Fruit fly (Drosophila melanogaster) whole organism, embryonic: ENCODE data around the gene Mfe2.

Experiments used
- Aef1 ChIP-seq: fragments of 200-800 bp; sonication (Bioruptor generic); IDR thresholded peaks from 3 replicates; pipeline ENCODE4 v1.3.6; 2022; ENCODE audit warnings: missing biosample characterization, missing genetic modification characterization
- Atf3 ChIP-seq: fragments of 200-800 bp; sonication (Bioruptor generic); optimal IDR thresholded peaks from 3 replicates; lab custom pipeline; 2016; ENCODE audit warnings: missing biosample characterization, missing genetic modification characterization
- CG11093 ChIP-seq: fragments of 200-800 bp; sonication (Bioruptor generic); IDR thresholded peaks from 3 replicates; pipeline ENCODE4 v1.3.6; 2022; ENCODE audit warnings: missing biosample characterization, missing genetic modification characterization
- CG11398 ChIP-seq: fragments of 200-800 bp; sonication (Bioruptor generic); optimal IDR thresholded peaks from 2 replicates; lab custom pipeline; 2016; ENCODE audit warnings: missing biosample characterization, missing genetic modification characterization
- CG11695 ChIP-seq: fragments of 200-800 bp; sonication (Bioruptor generic); IDR thresholded peaks from 3 replicates; pipeline ENCODE4 v1.3.6; 2022; ENCODE audit warnings: missing biosample characterization, missing genetic modification characterization
- CG12219 ChIP-seq: fragments of 200-800 bp; sonication (Bioruptor generic); optimal IDR thresholded peaks from 3 replicates; lab custom pipeline; 2018; ENCODE audit warnings: missing biosample characterization, mild to moderate bottlenecking, missing genetic modification characterization
- CG12659 ChIP-seq: fragments of 200-800 bp; sonication (Bioruptor generic); optimal IDR thresholded peaks from 3 replicates; lab custom pipeline; 2017; ENCODE audit warnings: mild to moderate bottlenecking, missing biosample characterization, missing genetic modification reagents, missing genetic modification characterization
- CG13775 ChIP-seq: fragments of 200-800 bp; sonication (Bioruptor generic); optimal IDR thresholded peaks from 3 replicates; lab custom pipeline; 2017; ENCODE audit warnings: missing biosample characterization, mild to moderate bottlenecking, missing genetic modification characterization
- CG15514 ChIP-seq: fragments of 200-800 bp; sonication (Bioruptor generic); optimal IDR thresholded peaks from 3 replicates; lab custom pipeline; 2017; ENCODE audit warnings: missing biosample characterization, missing genetic modification characterization, mild to moderate bottlenecking, moderate library complexity, missing genetic modification reagents
- CG15601 ChIP-seq: fragments of 200-800 bp; sonication (Bioruptor generic); optimal IDR thresholded peaks from 3 replicates; lab custom pipeline; 2019; ENCODE audit warnings: missing biosample characterization, mild to moderate bottlenecking, missing genetic modification characterization, moderate library complexity
- CG17802 ChIP-seq: fragments of 200-800 bp; sonication (Bioruptor generic); optimal IDR thresholded peaks from 2 replicates; lab custom pipeline; 2018; ENCODE audit warnings: missing biosample characterization, mild to moderate bottlenecking, missing genetic modification characterization, moderate library complexity
- CG18619 ChIP-seq: fragments of 200-800 bp; sonication (Bioruptor generic); optimal IDR thresholded peaks from 3 replicates; lab custom pipeline; 2017; ENCODE audit warnings: missing biosample characterization, mild to moderate bottlenecking, missing genetic modification characterization
- CG2712 ChIP-seq: fragments of 200-800 bp; optimal IDR thresholded peaks from 3 replicates; lab custom pipeline; 2019; ENCODE audit warnings: missing biosample characterization, mild to moderate bottlenecking, missing genetic modification characterization, moderate library complexity
- CG2889 ChIP-seq: fragments of 200-800 bp; sonication (Bioruptor generic); IDR thresholded peaks from 3 replicates; pipeline ENCODE4 v1.3.6; 2022; ENCODE audit warnings: missing biosample characterization, missing genetic modification characterization
- CG30020 ChIP-seq: fragments of 200-800 bp; optimal IDR thresholded peaks from 2 replicates; lab custom pipeline; 2019; ENCODE audit warnings: missing biosample characterization, mild to moderate bottlenecking, missing genetic modification characterization, moderate library complexity
- CG32772 ChIP-seq: fragments of 200-800 bp; sonication (Bioruptor generic); IDR thresholded peaks from 2 replicates; pipeline ENCODE4 v1.3.6; 2022; ENCODE audit warnings: missing biosample characterization, missing genetic modification characterization
- CG33213 ChIP-seq: fragments of 200-800 bp; sonication (Bioruptor generic); optimal IDR thresholded peaks from 3 replicates; lab custom pipeline; 2016; ENCODE audit warnings: missing biosample characterization, missing genetic modification characterization
- CG34422 ChIP-seq: fragments of 200-800 bp; sonication (Bioruptor generic); IDR thresholded peaks from 3 replicates; pipeline ENCODE4 v1.3.6; 2022; ENCODE audit warnings: missing biosample characterization, missing genetic modification characterization
- CG4328 ChIP-seq: fragments of 200-800 bp; sonication (Bioruptor generic); optimal IDR thresholded peaks from 3 replicates; lab custom pipeline; 2017; ENCODE audit warnings: missing biosample characterization, missing genetic modification reagents, missing genetic modification characterization
- CG4424 ChIP-seq: fragments of 200-800 bp; sonication (Bioruptor generic); optimal IDR thresholded peaks from 3 replicates; lab custom pipeline; 2016; ENCODE audit warnings: missing biosample characterization, missing genetic modification characterization
- CG4854 ChIP-seq: fragments of 200-800 bp; sonication (Bioruptor generic); optimal IDR thresholded peaks from 2 replicates; lab custom pipeline; 2016; ENCODE audit warnings: missing biosample characterization, missing genetic modification characterization, inconsistent platforms
- CG7963 ChIP-seq: fragments of 200-800 bp; sonication (Bioruptor generic); IDR thresholded peaks from 3 replicates; pipeline ENCODE4 v1.3.6; 2022; ENCODE audit warnings: missing biosample characterization, missing genetic modification characterization; ENCODE audit not compliant: partially characterized antibody
- CG8765 ChIP-seq: fragments of 200-800 bp; sonication (Bioruptor generic); IDR thresholded peaks from 2 replicates; pipeline ENCODE4 v1.3.6; 2022; ENCODE audit warnings: missing biosample characterization, missing genetic modification characterization
- CG9727 ChIP-seq: fragments of 200-800 bp; sonication (Bioruptor generic); optimal IDR thresholded peaks from 3 replicates; lab custom pipeline; 2017; ENCODE audit warnings: missing biosample characterization, mild to moderate bottlenecking, missing genetic modification characterization
- CG9797 ChIP-seq: fragments of 200-800 bp; sonication (Bioruptor generic); optimal IDR thresholded peaks from 3 replicates; lab custom pipeline; 2018; ENCODE audit warnings: missing biosample characterization, mild to moderate bottlenecking, missing genetic modification characterization
- CG9817 ChIP-seq: fragments of 200-800 bp; sonication (Bioruptor generic); optimal IDR thresholded peaks from 2 replicates; lab custom pipeline; 2018; ENCODE audit warnings: missing biosample characterization, mild to moderate bottlenecking, missing genetic modification characterization, moderate library complexity
- Camta ChIP-seq: fragments of 200-800 bp; sonication (Bioruptor generic); optimal IDR thresholded peaks from 2 replicates; lab custom pipeline; 2016; ENCODE audit warnings: missing biosample characterization, missing genetic modification characterization
- D19A ChIP-seq: fragments of 200-800 bp; optimal IDR thresholded peaks from 3 replicates; lab custom pipeline; 2019; ENCODE audit warnings: missing biosample characterization, mild to moderate bottlenecking, missing genetic modification characterization, moderate library complexity
- Doc2 ChIP-seq: fragments of 200-800 bp; sonication (Bioruptor generic); IDR thresholded peaks from 2 replicates; pipeline ENCODE4 v1.3.6; 2022; ENCODE audit warnings: missing biosample characterization, missing genetic modification characterization
- H15 ChIP-seq: fragments of 200-800 bp; sonication (Bioruptor generic); IDR thresholded peaks from 3 replicates; pipeline ENCODE4 v1.3.6; 2022; ENCODE audit warnings: missing biosample characterization, missing genetic modification characterization
- HLHmδ ChIP-seq: fragments of 200-800 bp; sonication (Bioruptor generic); optimal IDR thresholded peaks from 2 replicates; lab custom pipeline; 2018; ENCODE audit warnings: missing biosample characterization, mild to moderate bottlenecking, missing genetic modification characterization, moderate library complexity
- MESR4 ChIP-seq: fragments of 200-800 bp; sonication (Bioruptor generic); optimal IDR thresholded peaks from 2 replicates; lab custom pipeline; 2018; ENCODE audit warnings: missing biosample characterization, mild to moderate bottlenecking, missing genetic modification characterization, moderate library complexity
- Meics ChIP-seq: fragments of 200-800 bp; sonication (Bioruptor generic); optimal IDR thresholded peaks from 2 replicates; lab custom pipeline; 2017; ENCODE audit warnings: missing biosample characterization, mild to moderate bottlenecking, missing genetic modification characterization
- Trl ChIP-seq, 3 experiments: fragments of >200 bp in 2 of 3; fragments of 200-800 bp in 1 of 3; sonication (Bioruptor generic) in 1 of 3; optimal IDR thresholded peaks; 2 replicates in 1 of 3; 3 replicates in 2 of 3; lab custom pipeline; 2016 to 2017; ENCODE audit warnings: missing biosample characterization in 1 of 3, missing genetic modification characterization in 1 of 3
- crc ChIP-seq: fragments of 200-800 bp; sonication (Bioruptor generic); optimal IDR thresholded peaks from 2 replicates; lab custom pipeline; 2016; ENCODE audit warnings: missing biosample characterization, missing genetic modification characterization
- exex ChIP-seq: fragments of 200-800 bp; sonication (Bioruptor generic); optimal IDR thresholded peaks from 4 replicates; lab custom pipeline; 2018; ENCODE audit warnings: missing biosample characterization, mild to moderate bottlenecking, missing genetic modification characterization, moderate library complexity
- fd96Cb ChIP-seq: fragments of 200-800 bp; sonication (Bioruptor generic); optimal IDR thresholded peaks from 2 replicates; lab custom pipeline; 2018; ENCODE audit warnings: missing biosample characterization, mild to moderate bottlenecking, missing genetic modification characterization, moderate library complexity
- grn ChIP-seq: fragments of 200-800 bp; sonication (Bioruptor generic); optimal IDR thresholded peaks from 3 replicates; lab custom pipeline; 2017; ENCODE audit warnings: missing biosample characterization, missing genetic modification characterization
- h ChIP-seq: fragments of >200 bp; optimal IDR thresholded peaks from 2 replicates; lab custom pipeline; 2017
- knrl ChIP-seq: fragments of 200-800 bp; sonication (Bioruptor generic); IDR thresholded peaks from 3 replicates; pipeline ENCODE4 v1.3.6; 2022; ENCODE audit warnings: missing biosample characterization, missing genetic modification characterization; ENCODE audit not compliant: partially characterized antibody
- lbe ChIP-seq: fragments of 200-800 bp; sonication (Bioruptor generic); optimal IDR thresholded peaks from 2 replicates; lab custom pipeline; 2016; ENCODE audit warnings: missing biosample characterization, mild to moderate bottlenecking, missing genetic modification characterization
- odd ChIP-seq: fragments of 200-800 bp; sonication (Bioruptor generic); optimal IDR thresholded peaks from 2 replicates; lab custom pipeline; 2017; ENCODE audit warnings: missing biosample characterization, mild to moderate bottlenecking, missing genetic modification characterization
- org-1 ChIP-seq: fragments of 200-800 bp; sonication (Bioruptor generic); optimal IDR thresholded peaks from 2 replicates; lab custom pipeline; 2017; ENCODE audit warnings: missing biosample characterization, missing genetic modification characterization
- salm ChIP-seq: fragments of 200-800 bp; sonication (Bioruptor generic); optimal IDR thresholded peaks from 2 replicates; lab custom pipeline; 2018; ENCODE audit warnings: missing biosample characterization, mild to moderate bottlenecking, missing genetic modification characterization
- sqz ChIP-seq: fragments of 200-800 bp; sonication (Bioruptor generic); optimal IDR thresholded peaks from 3 replicates; lab custom pipeline; 2018; ENCODE audit warnings: missing biosample characterization, mild to moderate bottlenecking, missing genetic modification characterization
- ssp ChIP-seq: fragments of 200-800 bp; sonication (Bioruptor generic); IDR thresholded peaks from 2 replicates; pipeline ENCODE4 v1.3.6; 2022; ENCODE audit warnings: missing biosample characterization, missing genetic modification characterization
- tll ChIP-seq, 2 experiments: fragments of 200-800 bp in 1 of 2; fragments of >200 bp in 1 of 2; sonication (Bioruptor generic) in 1 of 2; optimal IDR thresholded peaks; 2 replicates each; lab custom pipeline; 2017 to 2019; ENCODE audit warnings: missing biosample characterization in 2 of 2, missing genetic modification characterization in 2 of 2, mild to moderate bottlenecking in 1 of 2, moderate library complexity in 1 of 2
- ttk ChIP-seq: fragments of 200-800 bp; sonication (Bioruptor generic); IDR thresholded peaks from 2 replicates; pipeline ENCODE4 v2.1.2; 2022; ENCODE audit warnings: missing biosample characterization, missing genetic modification characterization
- unc-4 ChIP-seq: fragments of 200-800 bp; sonication (Bioruptor generic); IDR thresholded peaks from 2 replicates; pipeline ENCODE4 v1.3.6; 2022; ENCODE audit warnings: missing biosample characterization, missing genetic modification characterization; ENCODE audit not compliant: partially characterized antibody
- vvl ChIP-seq: fragments of 200-800 bp; sonication (Bioruptor generic); IDR thresholded peaks from 2 replicates; pipeline ENCODE4 v1.3.6; 2022; ENCODE audit warnings: missing biosample characterization, missing genetic modification characterization

The Mfe2 gene

DNA sequence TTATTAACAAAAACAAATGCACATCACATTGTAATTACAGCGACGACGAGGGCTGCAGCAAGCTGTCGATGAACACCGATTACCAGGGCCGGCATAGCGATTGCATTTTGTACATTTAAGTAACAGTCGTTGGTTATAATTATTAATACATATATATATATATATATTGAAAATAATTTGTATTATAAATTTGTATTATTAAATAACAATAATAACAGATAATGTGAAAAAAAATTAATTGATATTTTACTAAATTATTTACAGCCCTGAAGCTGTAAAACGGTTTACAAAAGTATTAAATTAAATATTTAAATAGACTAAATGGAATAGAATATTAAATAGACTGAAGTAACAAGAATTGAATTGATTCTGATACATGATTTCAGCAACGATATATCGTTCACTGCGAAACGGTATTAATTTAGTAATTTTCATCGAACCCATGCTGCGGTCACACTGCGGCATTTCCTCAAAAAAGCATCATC is 5.1 kb downstream of the Mfe2 start, which contains the start of the genes kat80 and Prosalpha4 (continued):
- TF ChIP-seq CG17802 (tag; lab: Kevin White, UChicago) (no peak), ttk (GFP tag; lab: Robert Waterston, UW) (no peak), HLHmδ (GFP tag; lab: Kevin White, UChicago) (no peak), CG9817 (tag; lab: Kevin White, UChicago) (peak; percentile 29), CG30020 (tag; lab: Kevin White, UChicago) (peak; percentile 78), fd96Cb (peak; percentile 20), odd (no peak), grn (GFP tag; lab: Kevin White, UChicago) (no peak), CG12659 (GFP tag; lab: Kevin White, UChicago) (peak; percentile 28), Aef1 (GFP tag; lab: Robert Waterston, UW) (peak; percentile 32; the same call in 1 of the 3 replicates), org-1 (GFP tag; lab: Kevin White, UChicago) (no peak), Doc2 (GFP tag; lab: Robert Waterston, UW) (no peak), CG11093 (no peak), CG11398 (GFP tag; lab: Kevin White, UChicago) (no peak), CG12219 (no peak), CG9797 (GFP tag; lab: Kevin White, UChicago) (peak; percentile 57), CG4328 (GFP tag; lab: Kevin White, UChicago) (peak; percentile 11), sqz (GFP tag; lab: Kevin White, UChicago) (peak; percentile 18), h (lab: Kevin White, UChicago) (no peak), knrl (GFP tag; lab: Robert Waterston, UW) (peak; percentile 74; the same call in 2 of the 3 replicates), Meics (peak; percentile 45), CG32772 (GFP tag; lab: Robert Waterston, UW) (no peak), Camta (GFP tag; lab: Kevin White, UChicago) (no peak), Trl (optimal IDR thresholded peaks at IDR 0.05; lab: Kevin White, UChicago) (no peak), Trl (GFP tag; optimal IDR thresholded peaks at IDR 0.05; lab: Kevin White, UChicago) (no peak), CG8765 (GFP tag; lab: Robert Waterston, UW) (no peak), vvl (GFP tag; lab: Robert Waterston, UW) (peak; percentile 39; the same call in 1 of the 2 replicates), lbe (GFP tag; lab: Kevin White, UChicago) (no peak), CG13775 (GFP tag; lab: Kevin White, UChicago) (peak; percentile 58), CG4424 (GFP tag; lab: Kevin White, UChicago) (peak; percentile 29), CG2712 (peak; percentile 53), tll (GFP tag; optimal IDR thresholded peaks at IDR 0.05; lab: Kevin White, UChicago) (no peak), CG4854 (no peak), crc (GFP tag; lab: Kevin White, UChicago) (no peak), CG9727 (GFP tag; lab: Kevin White, UChicago) (peak; percentile 76), CG33213 (GFP tag; lab: Kevin White, UChicago) (no peak), CG11695 (GFP tag; lab: Robert Waterston, UW) (0 out of 3 replicates have a peak, but pooled peaks have one; percentile 7), H15 (GFP tag; lab: Robert Waterston, UW) (no peak), ssp (no peak), CG15514 (peak; percentile 58), CG2889 (no peak), salm (tag; lab: Kevin White, UChicago) (no peak), CG34422 (GFP tag; lab: Robert Waterston, UW) (0 out of 3 replicates have a peak, but pooled peaks have one; percentile 52), D19A (peak; percentile 29), Atf3 (GFP tag; lab: Kevin White, UChicago) (no peak), exex (peak; percentile 70), unc-4 (GFP tag; lab: Robert Waterston, UW) (peak; percentile 69), MESR4 (GFP tag; lab: Kevin White, UChicago) (no peak), CG15601 (tag; lab: Kevin White, UChicago) (peak; percentile 30), CG18619 (no peak), CG7963 (peak; percentile 39; the same call in 1 of the 3 replicates)
